Worm (Caenorhabditis elegans) whole organism, young adult: ENCODE data around the gene F14D2.19.

Source experiments
- F39B2.1 ChIP-seq: fragments of 200-800 bp; sonication (Bioruptor generic); IDR thresholded peaks from 2 replicates; pipeline ENCODE4 v1.3.6; 2022; ENCODE audit warnings: missing genetic modification reagents, missing genetic modification characterization, missing compliant biosample characterization
- ama-1 ChIP-seq, 3 experiments: fragments of 150-350 bp in 1 of 3; sonication (generic microtip) in 2 of 3; optimal IDR thresholded peaks; 2 replicates each; lab custom pipeline; 2014 to 2018; ENCODE audit warnings: missing biosample characterization in 2 of 3, missing genetic modification characterization in 2 of 3, missing genetic modification reagents in 2 of 3
- aptf-2 ChIP-seq: fragments of 200-800 bp; sonication (Bioruptor generic); conservative IDR thresholded peaks from 2 replicates; pipeline ENCODE4 v1.3.6; 2022; ENCODE audit warnings: missing genetic modification reagents, missing genetic modification characterization, missing compliant biosample characterization
- ceh-58 ChIP-seq: fragments of 200-800 bp; sonication (Bioruptor generic); IDR thresholded peaks from 2 replicates; pipeline ENCODE4 v1.3.6; 2022; ENCODE audit warnings: missing genetic modification characterization, missing compliant biosample characterization
- dpl-1 ChIP-seq: fragments of 150-350 bp; optimal IDR thresholded peaks from 2 replicates; lab custom pipeline; 2014; ENCODE audit warnings: missing biosample characterization, missing genetic modification reagents, missing genetic modification characterization
- ets-4 ChIP-seq: fragments of 200-800 bp; sonication (Bioruptor generic); optimal IDR thresholded peaks from 2 replicates; lab custom pipeline; 2018; ENCODE audit warnings: mild to moderate bottlenecking, missing genetic modification characterization, missing compliant biosample characterization
- hlh-26 ChIP-seq: fragments of 200-800 bp; sonication (Bioruptor generic); conservative IDR thresholded peaks from 2 replicates; pipeline ENCODE4 v1.3.6; 2022; ENCODE audit warnings: missing genetic modification reagents, missing genetic modification characterization, missing compliant biosample characterization
- nhr-80 ChIP-seq: sonication (generic microtip); optimal IDR thresholded peaks from 2 replicates; lab custom pipeline; 2016; ENCODE audit warnings: missing genetic modification characterization, missing compliant biosample characterization
- snpc-4 ChIP-seq, 5 experiments: fragments of 150-350 bp in 1 of 5; sonication (generic microtip) in 4 of 5; optimal IDR thresholded peaks; 2 replicates each; lab custom pipeline; 2014 to 2018; ENCODE audit warnings: missing genetic modification characterization in 5 of 5, missing biosample characterization in 3 of 5, antibody characterized with exemption in 2 of 5, mild to moderate bottlenecking in 2 of 5, missing compliant biosample characterization in 2 of 5, missing genotype in 2 of 5, moderate library complexity in 2 of 5, missing genetic modification reagents in 1 of 5
- unc-130 ChIP-seq: sonication (generic microtip); optimal IDR thresholded peaks from 2 replicates; lab custom pipeline; 2016; ENCODE audit warnings: missing genetic modification reagents, missing genetic modification characterization, missing compliant biosample characterization
- unc-62 ChIP-seq: fragments of 150-350 bp; optimal IDR thresholded peaks from 2 replicates; lab custom pipeline; 2014; ENCODE audit warnings: missing biosample characterization, missing genetic modification reagents, missing genetic modification characterization

DNA sequence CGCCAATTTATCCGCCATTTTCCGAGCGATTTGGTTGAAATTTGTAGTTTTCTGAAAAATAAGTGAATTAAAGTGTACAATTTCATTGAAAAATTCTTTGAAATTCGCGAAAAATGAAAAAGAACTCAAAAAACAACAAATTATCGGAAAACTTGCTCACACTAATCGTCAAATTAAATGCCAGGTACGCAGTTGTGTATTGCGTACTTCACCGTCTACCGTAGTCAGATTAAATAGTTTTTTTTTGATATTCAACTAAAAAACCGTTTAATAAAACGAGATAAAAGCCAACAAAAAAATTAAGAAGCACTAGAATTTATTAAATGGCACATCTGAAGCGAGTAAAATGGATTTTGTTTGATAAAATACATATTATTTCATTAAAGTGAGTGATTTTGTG, 8.0 kb upstream of the F14D2.19 start, which contains the start of gene bath-28:
- TF ChIP-seq snpc-4 (GFP tag; optimal IDR thresholded peaks at IDR 0.05; lab: Kevin White, UChicago) (no peak), snpc-4 (tag; optimal IDR thresholded peaks at IDR 0.05; lab: Kevin White, UChicago) (no peak), ets-4 (GFP tag; lab: Kevin White, UChicago) (no peak), hlh-26 (GFP tag; lab: Robert Waterston, UW) (no peak), F39B2.1 (GFP tag; lab: Robert Waterston, UW) (no peak), aptf-2 (GFP tag; lab: Robert Waterston, UW) (no peak), unc-130 (no peak), ceh-58 (GFP tag; lab: Robert Waterston, UW) (no peak), ama-1 (optimal IDR thresholded peaks at IDR 0.05; lab: Kevin White, UChicago) (no peak), ama-1 (GFP tag; optimal IDR thresholded peaks at IDR 0.05; lab: Kevin White, UChicago) (no peak), unc-62 (no peak), nhr-80 (tag; lab: Kevin White, UChicago) (no peak), dpl-1 (GFP tag; lab: Kevin White, UChicago) (no peak)
